Worm (Caenorhabditis elegans) whole organism, midembryonic: ENCODE data around the gene nlp-68.
A peak's percentile ranks its signal among the peaks of the same experiment; 100 is the strongest.

Source experiments
- T22C8.4 ChIP-seq: fragments of 200-800 bp; sonication (Bioruptor generic); IDR thresholded peaks from 2 replicates; pipeline ENCODE4 v1.3.6; 2022; ENCODE audit warnings: missing genetic modification characterization, missing compliant biosample characterization
- cog-1 ChIP-seq: sonication (generic microtip); optimal IDR thresholded peaks from 2 replicates; lab custom pipeline; 2016; ENCODE audit warnings: missing genetic modification characterization, missing compliant biosample characterization
- flt-1 ChIP-seq: fragments of 200-800 bp; sonication (Bioruptor generic); IDR thresholded peaks from 2 replicates; pipeline ENCODE4 v1.3.6; 2022; ENCODE audit warnings: missing genetic modification characterization, missing compliant biosample characterization
- klf-2 ChIP-seq: fragments of 200-800 bp; sonication (Bioruptor generic); conservative IDR thresholded peaks from 2 replicates; pipeline ENCODE4 v1.3.6; 2022; ENCODE audit warnings: missing genetic modification reagents, missing genetic modification characterization, missing compliant biosample characterization
- med-1 ChIP-seq: sonication (generic microtip); optimal IDR thresholded peaks from 2 replicates; lab custom pipeline; 2017; ENCODE audit warnings: missing genetic modification characterization, mild to moderate bottlenecking, missing compliant biosample characterization, antibody characterized with exemption, missing genetic modification reagents; ENCODE audit not compliant: insufficient read depth
- ref-1 ChIP-seq: fragments of 200-800 bp; sonication (Bioruptor generic); conservative IDR thresholded peaks from 2 replicates; pipeline ENCODE4 v1.3.6; 2022; ENCODE audit warnings: missing genetic modification reagents, missing genetic modification characterization, missing compliant biosample characterization
- tab-1 ChIP-seq: fragments of 200-800 bp; sonication (Bioruptor generic); IDR thresholded peaks from 2 replicates; pipeline ENCODE4 v1.3.6; 2022; ENCODE audit warnings: missing genetic modification characterization, missing compliant biosample characterization
- ztf-23 ChIP-seq: fragments of 200-800 bp; sonication (Bioruptor generic); IDR thresholded peaks from 2 replicates; pipeline ENCODE4 v1.3.6; 2022; ENCODE audit warnings: missing genetic modification reagents, missing genetic modification characterization, missing compliant biosample characterization
- ztf-29 ChIP-seq: fragments of 200-800 bp; sonication (Bioruptor generic); IDR thresholded peaks from 2 replicates; pipeline ENCODE4 v1.3.6; 2022; ENCODE audit warnings: missing genetic modification reagents, missing genetic modification characterization, missing compliant biosample characterization

Gene nlp-68

ce11 chrIII:10538757-10539213 lies at the start of gene nlp-68:
Gene nlp-68 (minus strand): TSS chrIII:10539163.
- TF ChIP-seq T22C8.4 (GFP tag; lab: Robert Waterston, UW) (no peak), flt-1 (GFP tag; lab: Robert Waterston, UW) (no peak), ztf-29 (no peak), med-1 (GFP tag; lab: Kevin White, UChicago) (no peak), cog-1 (tag; lab: Kevin White, UChicago) (no peak), klf-2 (no peak), ref-1 (GFP tag; lab: Robert Waterston, UW) (no peak), tab-1 (GFP tag; lab: Robert Waterston, UW) (no peak), ztf-23 (GFP tag; lab: Robert Waterston, UW) (no peak)

- TF ChIP-seq cog-1 (tag; lab: Kevin White, UChicago), result no peak
- TF ChIP-seq ztf-29, result no peak
These were observed 47.3 kb upstream of the nlp-68 start, which contains the start of gene Y45F3A.5 for ce11 chrIII:10586243-10586642. Gene Y45F3A.5 (minus strand): TSS chrIII:10586343.

- no peak for TF ChIP-seq ztf-29
- TF ChIP-seq flt-1 (GFP tag; lab: Robert Waterston, UW), result no peak
- no peak for TF ChIP-seq med-1 (GFP tag; lab: Kevin White, UChicago)
- no peak for TF ChIP-seq klf-2
These were observed 44.5 kb upstream of the nlp-68 start for ce11 chrIII:10583483-10583882.

ce11 chrIII:10580206-10580605 lies 41.2 kb upstream of the nlp-68 start:
- TF ChIP-seq med-1 (GFP tag; lab: Kevin White, UChicago) (no peak), cog-1 (tag; lab: Kevin White, UChicago) (no peak), flt-1 (GFP tag; lab: Robert Waterston, UW) (no peak), ztf-29 (no peak), tab-1 (GFP tag; lab: Robert Waterston, UW) (no peak), T22C8.4 (GFP tag; lab: Robert Waterston, UW) (no peak), ztf-23 (GFP tag; lab: Robert Waterston, UW) (no peak), ref-1 (GFP tag; lab: Robert Waterston, UW) (no peak), klf-2 (no peak)

DNA sequence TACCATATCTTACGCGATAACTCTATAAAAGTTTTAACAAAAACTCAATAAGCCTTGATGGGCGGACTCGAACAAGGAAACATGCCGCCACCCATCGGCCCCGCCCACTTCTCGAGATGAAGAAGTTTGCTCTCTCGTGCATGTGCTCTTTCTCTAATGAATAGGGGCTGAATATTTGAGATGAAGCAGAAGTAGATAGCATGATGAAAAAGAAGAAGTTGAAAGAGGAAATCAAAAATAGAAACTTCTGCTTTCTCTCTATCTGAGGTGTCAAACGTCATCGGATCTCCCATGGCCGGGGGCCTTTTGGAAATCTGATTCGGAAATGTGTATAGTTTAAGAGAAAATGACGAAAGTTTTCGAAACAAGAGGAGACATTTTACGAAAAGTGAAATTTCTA lies 39.9 kb upstream of the nlp-68 start:
- TF ChIP-seq ztf-23 (GFP tag; lab: Robert Waterston, UW) (no peak), ztf-29 (no peak), cog-1 (tag; lab: Kevin White, UChicago) (no peak), klf-2 (no peak), flt-1 (GFP tag; lab: Robert Waterston, UW) (no peak), ref-1 (GFP tag; lab: Robert Waterston, UW) (no peak), med-1 (GFP tag; lab: Kevin White, UChicago) (no peak), tab-1 (GFP tag; lab: Robert Waterston, UW) (no peak), T22C8.4 (GFP tag; lab: Robert Waterston, UW) (no peak)

ce11 chrIII:10577782-10578181 lies 38.8 kb upstream of the nlp-68 start:
- TF ChIP-seq ztf-29, result no peak
- no peak for TF ChIP-seq med-1 (GFP tag; lab: Kevin White, UChicago)
- no peak for TF ChIP-seq ref-1 (GFP tag; lab: Robert Waterston, UW)
- TF ChIP-seq ztf-23 (GFP tag; lab: Robert Waterston, UW), result no peak
- TF ChIP-seq klf-2, result no peak
- TF ChIP-seq cog-1 (tag; lab: Kevin White, UChicago), result no peak
- TF ChIP-seq flt-1 (GFP tag; lab: Robert Waterston, UW), result no peak
- no peak for TF ChIP-seq T22C8.4 (GFP tag; lab: Robert Waterston, UW)
- no peak for TF ChIP-seq tab-1 (GFP tag; lab: Robert Waterston, UW)

ce11 chrIII:10575320-10575719 lies 36.4 kb upstream of the nlp-68 start, which contains the start of gene Y45F3A.4:
Gene Y45F3A.4 (minus strand): TSS chrIII:10575420.
- TF ChIP-seq ref-1 (GFP tag; lab: Robert Waterston, UW) (no peak), ztf-29 (no peak), ztf-23 (GFP tag; lab: Robert Waterston, UW) (no peak), med-1 (GFP tag; lab: Kevin White, UChicago) (no peak), cog-1 (tag; lab: Kevin White, UChicago) (no peak), klf-2 (no peak), flt-1 (GFP tag; lab: Robert Waterston, UW) (no peak), tab-1 (GFP tag; lab: Robert Waterston, UW) (no peak), T22C8.4 (GFP tag; lab: Robert Waterston, UW) (no peak)

DNA sequence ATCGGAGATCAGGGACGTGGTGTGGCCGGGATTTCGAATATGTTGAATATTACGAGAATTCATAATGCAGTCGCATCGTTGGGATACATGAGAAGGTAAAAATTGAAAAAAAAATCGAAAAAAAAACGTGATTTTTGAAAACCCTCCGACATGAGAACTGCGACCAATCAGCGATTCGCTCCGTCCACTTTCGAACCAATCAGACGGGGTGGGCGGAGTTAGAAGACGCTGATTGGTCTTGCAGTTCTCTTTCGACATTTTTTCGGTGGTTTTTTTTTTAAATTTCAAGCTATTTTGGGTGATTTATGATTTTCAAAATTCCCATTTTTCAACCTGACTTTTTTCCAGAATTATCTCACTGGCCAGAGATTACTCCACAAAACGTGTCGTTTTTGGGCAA lies 30.3 kb upstream of the nlp-68 start:
- TF ChIP-seq flt-1 (GFP tag; lab: Robert Waterston, UW), result no peak

DNA sequence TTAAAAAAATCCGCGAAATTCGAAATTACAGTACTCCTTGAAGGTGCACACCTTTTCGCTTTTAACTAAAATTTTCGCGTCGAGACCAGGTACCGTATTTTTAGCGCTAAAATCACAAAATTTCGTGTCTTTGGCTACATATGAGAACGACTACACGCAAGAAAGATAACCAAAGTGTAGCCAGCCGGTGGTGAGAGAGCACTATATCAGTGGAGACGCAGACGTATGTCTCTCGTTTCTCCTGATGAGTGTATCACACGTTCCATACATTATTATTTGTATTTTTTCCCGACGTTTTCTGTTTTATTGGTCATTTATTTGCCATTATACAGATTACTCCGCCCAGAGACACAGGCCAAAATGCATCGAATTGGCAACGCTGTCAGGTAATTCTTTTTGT lies 27.0 kb upstream of the nlp-68 start, which contains the start of gene acdh-11:
Gene acdh-11 (plus strand): TSS at position 333 of the 400 bp plus-strand sequence.
- no peak for TF ChIP-seq tab-1 (GFP tag; lab: Robert Waterston, UW)
- no peak for TF ChIP-seq ztf-23 (GFP tag; lab: Robert Waterston, UW)
- TF ChIP-seq cog-1 (tag; lab: Kevin White, UChicago), result no peak
- TF ChIP-seq T22C8.4 (GFP tag; lab: Robert Waterston, UW), result no peak
- TF ChIP-seq flt-1 (GFP tag; lab: Robert Waterston, UW), result no peak
- no peak for TF ChIP-seq klf-2
- no peak for TF ChIP-seq ztf-29
- TF ChIP-seq ref-1 (GFP tag; lab: Robert Waterston, UW), result no peak
- TF ChIP-seq med-1 (GFP tag; lab: Kevin White, UChicago), result no peak

- no peak for TF ChIP-seq ztf-29
- peak; percentile 70 for TF ChIP-seq T22C8.4 (GFP tag; lab: Robert Waterston, UW)
- TF ChIP-seq med-1 (GFP tag; lab: Kevin White, UChicago), result no peak
These were observed 23.6 kb upstream of the nlp-68 start for ce11 chrIII:10562542-10562941.
